Worm (Caenorhabditis elegans) whole organism, L1 larva: ENCODE measurements around the gene grl-31.

Experiments used
- lin-39 ChIP-seq: fragments of 150-350 bp; optimal IDR thresholded peaks from 2 replicates; lab custom pipeline; 2014; ENCODE audit warnings: missing biosample characterization, missing genetic modification reagents, missing genetic modification characterization
- nhr-11 ChIP-seq: fragments of 150-350 bp; optimal IDR thresholded peaks from 2 replicates; lab custom pipeline; 2014; ENCODE audit warnings: missing biosample characterization, missing genetic modification characterization
- nhr-237 ChIP-seq: fragments of 150-350 bp; optimal IDR thresholded peaks from 2 replicates; lab custom pipeline; 2014; ENCODE audit warnings: missing biosample characterization, missing genetic modification characterization

DNA sequence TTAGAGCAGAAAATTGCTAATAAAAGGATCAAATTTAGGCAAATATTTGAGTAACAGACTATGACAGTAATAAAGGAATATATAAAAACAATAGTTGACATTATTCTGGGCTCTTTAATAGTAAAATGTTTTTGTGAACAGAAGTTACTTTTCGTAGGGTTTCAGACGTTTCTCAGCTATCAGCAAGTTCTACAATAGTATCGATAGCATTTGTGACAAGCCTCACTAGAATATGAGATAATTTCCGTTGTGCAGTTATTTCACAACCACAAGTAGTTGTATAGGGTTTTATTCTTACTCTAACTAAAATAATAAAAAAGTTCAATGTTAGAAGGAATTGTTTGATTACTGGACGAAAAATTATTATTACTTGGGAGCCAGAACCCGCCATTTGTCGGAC is 11.1 kb downstream of the grl-31 start, which contains the start of gene srbc-68:
- no peak for TF ChIP-seq nhr-11
- no peak for TF ChIP-seq lin-39 (tag; lab: Kevin White, UChicago)
- no peak for TF ChIP-seq nhr-237
